Fruit fly (Drosophila melanogaster): ENCODE data around the gene btsz.
A peak's percentile ranks its signal among the peaks of the same experiment; 100 is the strongest.

btsz gene

dm6 chr3R:14879207-14879863 lies 4.0 kb upstream of the btsz start, which contains the start of gene CG3631 (continued):
- TF ChIP-seq CG9817 (tag; optimal IDR thresholded peaks at IDR 0.05): no peak
- TF ChIP-seq otp (GFP tag; IDR thresholded peaks at IDR 0.05): no peak
- TF ChIP-seq CG31365 (tag; optimal IDR thresholded peaks at IDR 0.05): no peak
- TF ChIP-seq CG3163 (GFP tag; optimal IDR thresholded peaks at IDR 0.05): no peak
- TF ChIP-seq CG17829 (tag; optimal IDR thresholded peaks at IDR 0.05): peak; percentile 5
- no peak for TF ChIP-seq usp (GFP tag; optimal IDR thresholded peaks at IDR 0.05)
- TF ChIP-seq CG14860 (GFP tag; IDR thresholded peaks at IDR 0.05; ENCODE audit: partially characterized antibody): no peak
- TF ChIP-seq hkb (optimal IDR thresholded peaks at IDR 0.05): no peak
- TF ChIP-seq hkb (GFP tag; IDR thresholded peaks at IDR 0.05): no peak
- no peak for TF ChIP-seq vnd (GFP tag; IDR thresholded peaks at IDR 0.05; ENCODE audit: partially characterized antibody)
- no peak for TF ChIP-seq CG7963 (GFP tag; IDR thresholded peaks at IDR 0.05; ENCODE audit: partially characterized antibody)
- peak; percentile 41; the same call in 1 of the 2 replicates for TF ChIP-seq amos (GFP tag; IDR thresholded peaks at IDR 0.05; ENCODE audit: partially characterized antibody)
- TF ChIP-seq Ravus (GFP tag; IDR thresholded peaks at IDR 0.05): no peak
- no peak for TF ChIP-seq NfI (GFP tag; optimal IDR thresholded peaks at IDR 0.05)
- TF ChIP-seq salm (tag; optimal IDR thresholded peaks at IDR 0.05): no peak
- no peak for TF ChIP-seq Nf-YB (GFP tag; optimal IDR thresholded peaks at IDR 0.05)
- TF ChIP-seq CG14441 (GFP tag; IDR thresholded peaks at IDR 0.05): no peak
- no peak for TF ChIP-seq CG10209 (GFP tag; optimal IDR thresholded peaks at IDR 0.05)
- no peak for TF ChIP-seq YL-1 (GFP tag; optimal IDR thresholded peaks at IDR 0.05)
- no peak for TF ChIP-seq Camta (GFP tag; optimal IDR thresholded peaks at IDR 0.05)
- no peak for TF ChIP-seq jumu (GFP tag; optimal IDR thresholded peaks at IDR 0.05)
- TF ChIP-seq gfzf (GFP tag; optimal IDR thresholded peaks at IDR 0.05): no peak
- no peak for TF ChIP-seq Fer3 (tag; optimal IDR thresholded peaks at IDR 0.05)
- no peak for TF ChIP-seq CG6683 (GFP tag; optimal IDR thresholded peaks at IDR 0.05)
- TF ChIP-seq Fer1 (GFP tag; optimal IDR thresholded peaks at IDR 0.05): no peak
- peak; percentile 49; the same call in 1 of the 2 replicates for TF ChIP-seq unc-4 (GFP tag; IDR thresholded peaks at IDR 0.05; ENCODE audit: partially characterized antibody)
- TF ChIP-seq E2f1 (GFP tag; IDR thresholded peaks at IDR 0.05): no peak
- TF ChIP-seq CG33557 (GFP tag; optimal IDR thresholded peaks at IDR 0.05): no peak
- TF ChIP-seq cas (GFP tag; IDR thresholded peaks at IDR 0.05): no peak
- TF ChIP-seq CG12744 (GFP tag; optimal IDR thresholded peaks at IDR 0.05): no peak
- TF ChIP-seq emc (GFP tag; optimal IDR thresholded peaks at IDR 0.05): no peak
- TF ChIP-seq CG11456 (GFP tag; IDR thresholded peaks at IDR 0.05): no peak
- TF ChIP-seq Lim3 (GFP tag; IDR thresholded peaks at IDR 0.05): no peak
- TF ChIP-seq CG7745 (tag; optimal IDR thresholded peaks at IDR 0.05): no peak
- TF ChIP-seq fu2 (GFP tag; optimal IDR thresholded peaks at IDR 0.05): no peak
- no peak for TF ChIP-seq Ptx1 (GFP tag; IDR thresholded peaks at IDR 0.05)
- TF ChIP-seq bowl (GFP tag; IDR thresholded peaks at IDR 0.05): no peak
- TF ChIP-seq eyg (GFP tag; optimal IDR thresholded peaks at IDR 0.05): no peak
- no peak for TF ChIP-seq Asciz (GFP tag; optimal IDR thresholded peaks at IDR 0.05)
- TF ChIP-seq Awh (GFP tag; IDR thresholded peaks at IDR 0.05): no peak
- no peak for TF ChIP-seq C15 (GFP tag; IDR thresholded peaks at IDR 0.05)
- TF ChIP-seq en (GFP tag; optimal IDR thresholded peaks at IDR 0.05): no peak
- no peak for TF ChIP-seq CG2889 (GFP tag; IDR thresholded peaks at IDR 0.05)
- TF ChIP-seq GATAe (GFP tag; conservative IDR thresholded peaks at IDR 0.05): no peak
- no peak for TF ChIP-seq B-H2 (GFP tag; optimal IDR thresholded peaks at IDR 0.05)
- TF ChIP-seq CG12219 (GFP tag; optimal IDR thresholded peaks at IDR 0.05): no peak
- no peak for TF ChIP-seq ind (GFP tag; optimal IDR thresholded peaks at IDR 0.05)
- no peak for TF ChIP-seq mirr (GFP tag; optimal IDR thresholded peaks at IDR 0.05)
- TF ChIP-seq CG7786 (GFP tag; optimal IDR thresholded peaks at IDR 0.05): no peak
- TF ChIP-seq CG12236 (GFP tag; optimal IDR thresholded peaks at IDR 0.05): no peak
- TF ChIP-seq odd (GFP tag; optimal IDR thresholded peaks at IDR 0.05): no peak
